Fruit fly (Drosophila melanogaster): ENCODE measurements around the gene CG45072.

CG45072 gene

dm6 chr3R:30091795-30092699, 31.0 kb downstream of the CG45072 start:
- TF ChIP-seq CG15710 (tag; optimal IDR thresholded peaks at IDR 0.05) (no peak), EcR (GFP tag; optimal IDR thresholded peaks at IDR 0.05) (no peak), CG13204 (GFP tag; optimal IDR thresholded peaks at IDR 0.05) (no peak), CG9948 (tag; optimal IDR thresholded peaks at IDR 0.05) (no peak)

DNA sequence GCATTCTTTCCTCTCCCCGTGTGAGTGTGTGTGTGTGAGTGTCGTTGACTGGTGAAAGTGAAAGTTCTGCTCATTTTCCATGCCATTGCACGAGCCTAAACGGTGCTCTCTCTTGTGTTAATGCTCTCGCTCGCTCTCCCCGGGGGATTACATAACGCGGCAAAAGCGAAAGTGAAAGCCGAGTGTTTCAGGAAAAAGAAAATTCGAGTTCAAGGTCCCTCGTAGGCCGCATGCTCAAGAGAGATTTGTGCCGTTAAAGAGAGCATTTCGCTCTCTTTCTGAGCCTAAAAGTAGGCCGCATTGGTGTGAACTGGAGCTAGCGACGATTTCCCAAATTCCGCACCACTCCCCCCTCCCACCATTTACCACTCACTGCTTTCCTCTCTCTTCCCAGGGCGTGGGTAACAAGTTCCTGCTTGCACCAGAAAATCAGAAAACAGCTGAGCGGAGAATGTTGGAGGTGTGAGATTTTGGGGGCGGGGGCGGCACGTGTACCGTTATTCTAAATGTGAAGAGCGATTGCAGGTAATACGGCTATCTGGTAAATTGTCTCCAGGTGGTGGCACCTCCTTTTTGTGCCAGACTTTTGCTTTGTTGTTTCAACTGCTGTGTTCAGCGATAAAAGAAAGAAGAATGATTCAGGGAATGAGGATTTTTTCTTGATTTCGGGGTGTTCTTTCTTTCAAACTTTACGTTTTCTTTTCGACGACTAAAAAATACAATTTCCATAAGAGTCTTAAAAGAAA, 32.6 kb downstream of the CG45072 start:
- TF ChIP-seq Snoo (tag; optimal IDR thresholded peaks at IDR 0.05), result no peak
- peak; percentile 27 for TF ChIP-seq gl (tag; optimal IDR thresholded peaks at IDR 0.05)
- peak; percentile 17 for TF ChIP-seq CG15710 (tag; optimal IDR thresholded peaks at IDR 0.05)
- 0 out of 3 replicates have a peak, but pooled peaks have one; percentile 41 for TF ChIP-seq CG4496 (GFP tag; IDR thresholded peaks at IDR 0.05)
- TF ChIP-seq D1 (tag; optimal IDR thresholded peaks at IDR 0.05), result no peak
- peak; percentile 47 for TF ChIP-seq CG14655 (GFP tag; optimal IDR thresholded peaks at IDR 0.05)
- TF ChIP-seq CG8301 (tag; optimal IDR thresholded peaks at IDR 0.05), result peak; percentile 17
- TF ChIP-seq Pif1B (GFP tag; optimal IDR thresholded peaks at IDR 0.05), result peak; percentile 5
- no peak for TF ChIP-seq Ets98B (GFP tag; IDR thresholded peaks at IDR 0.05)
- TF ChIP-seq CG32121 (GFP tag; IDR thresholded peaks at IDR 0.05), result no peak
- TF ChIP-seq CG12605 (GFP tag; IDR thresholded peaks at IDR 0.05), result no peak
- TF ChIP-seq rn (GFP tag; IDR thresholded peaks at IDR 0.05), result no peak
- TF ChIP-seq CG34367 (tag; optimal IDR thresholded peaks at IDR 0.05), result no peak
- no peak for TF ChIP-seq CG10348 (GFP tag; IDR thresholded peaks at IDR 0.05)
- TF ChIP-seq CG9948 (tag; optimal IDR thresholded peaks at IDR 0.05), result no peak
- TF ChIP-seq Pif1A (GFP tag; optimal IDR thresholded peaks at IDR 0.05), result peak; percentile 20
- TF ChIP-seq CG13204 (GFP tag; optimal IDR thresholded peaks at IDR 0.05), result no peak
- peak; percentile 83 for TF ChIP-seq EcR (GFP tag; optimal IDR thresholded peaks at IDR 0.05)
- TF ChIP-seq CG17806 (tag; optimal IDR thresholded peaks at IDR 0.05), result no peak
- peak; percentile 30 for TF ChIP-seq CG8159 (tag; optimal IDR thresholded peaks at IDR 0.05)
- TF ChIP-seq fd96Ca (GFP tag; IDR thresholded peaks at IDR 0.05), result peak; percentile 22; the same call in 1 of the 3 replicates

dm6 chr3R:30084137-30084536, 38.9 kb downstream of the CG45072 start:
- TF ChIP-seq CG15710 (tag; optimal IDR thresholded peaks at IDR 0.05), result no peak
- TF ChIP-seq CG13204 (GFP tag; optimal IDR thresholded peaks at IDR 0.05), result no peak
- no peak for TF ChIP-seq fd96Ca (GFP tag; IDR thresholded peaks at IDR 0.05)
- no peak for TF ChIP-seq Ets98B (GFP tag; IDR thresholded peaks at IDR 0.05)
- TF ChIP-seq CG34367 (tag; optimal IDR thresholded peaks at IDR 0.05), result no peak
- TF ChIP-seq Pif1B (GFP tag; optimal IDR thresholded peaks at IDR 0.05), result no peak
- no peak for TF ChIP-seq CG9948 (tag; optimal IDR thresholded peaks at IDR 0.05)
- TF ChIP-seq CG12605 (GFP tag; IDR thresholded peaks at IDR 0.05), result no peak
- TF ChIP-seq D1 (tag; optimal IDR thresholded peaks at IDR 0.05), result no peak
- no peak for TF ChIP-seq CG8301 (tag; optimal IDR thresholded peaks at IDR 0.05)
- TF ChIP-seq CG10348 (GFP tag; IDR thresholded peaks at IDR 0.05), result no peak
- TF ChIP-seq CG17806 (tag; optimal IDR thresholded peaks at IDR 0.05), result no peak
- no peak for TF ChIP-seq CG4496 (GFP tag; IDR thresholded peaks at IDR 0.05)
- TF ChIP-seq CG8159 (tag; optimal IDR thresholded peaks at IDR 0.05), result no peak
- no peak for TF ChIP-seq rn (GFP tag; IDR thresholded peaks at IDR 0.05)
- no peak for TF ChIP-seq Pif1A (GFP tag; optimal IDR thresholded peaks at IDR 0.05)

DNA sequence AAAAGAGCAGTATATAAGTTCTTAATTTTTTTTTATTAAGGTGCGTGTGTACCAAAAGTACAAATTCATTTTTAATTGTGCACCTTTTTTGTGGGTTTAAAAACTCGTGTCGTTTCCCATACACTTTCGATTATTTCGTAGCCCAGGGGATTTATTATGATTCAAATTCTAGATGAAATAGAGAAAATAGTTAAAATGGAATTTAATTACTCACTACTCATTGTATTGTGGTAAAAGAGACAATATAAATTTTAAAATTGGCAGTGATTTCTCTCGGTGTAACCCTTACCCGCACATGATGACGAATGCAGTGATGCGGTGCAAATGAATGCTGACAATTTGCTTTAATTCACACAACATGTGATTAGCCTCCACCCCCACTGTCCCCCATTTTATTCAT, 39.8 kb downstream of the CG45072 start:
- no peak for TF ChIP-seq CG8301 (tag; optimal IDR thresholded peaks at IDR 0.05)
- no peak for TF ChIP-seq Snoo (tag; optimal IDR thresholded peaks at IDR 0.05)
- TF ChIP-seq D1 (tag; optimal IDR thresholded peaks at IDR 0.05), result no peak
- TF ChIP-seq CG12605 (GFP tag; IDR thresholded peaks at IDR 0.05), result no peak
- TF ChIP-seq fd96Ca (GFP tag; IDR thresholded peaks at IDR 0.05), result no peak
- TF ChIP-seq gl (tag; optimal IDR thresholded peaks at IDR 0.05), result no peak
- no peak for TF ChIP-seq CG9948 (tag; optimal IDR thresholded peaks at IDR 0.05)
- TF ChIP-seq Ets98B (GFP tag; IDR thresholded peaks at IDR 0.05), result no peak
- TF ChIP-seq Pif1A (GFP tag; optimal IDR thresholded peaks at IDR 0.05), result peak; percentile 13
- no peak for TF ChIP-seq CG15710 (tag; optimal IDR thresholded peaks at IDR 0.05)
- no peak for TF ChIP-seq CG4496 (GFP tag; IDR thresholded peaks at IDR 0.05)
- no peak for TF ChIP-seq CG13204 (GFP tag; optimal IDR thresholded peaks at IDR 0.05)
- TF ChIP-seq CG8159 (tag; optimal IDR thresholded peaks at IDR 0.05), result peak; percentile 23
- TF ChIP-seq CG32121 (GFP tag; IDR thresholded peaks at IDR 0.05), result no peak
- no peak for TF ChIP-seq CG34367 (tag; optimal IDR thresholded peaks at IDR 0.05)
- no peak for TF ChIP-seq Pif1B (GFP tag; optimal IDR thresholded peaks at IDR 0.05)

DNA sequence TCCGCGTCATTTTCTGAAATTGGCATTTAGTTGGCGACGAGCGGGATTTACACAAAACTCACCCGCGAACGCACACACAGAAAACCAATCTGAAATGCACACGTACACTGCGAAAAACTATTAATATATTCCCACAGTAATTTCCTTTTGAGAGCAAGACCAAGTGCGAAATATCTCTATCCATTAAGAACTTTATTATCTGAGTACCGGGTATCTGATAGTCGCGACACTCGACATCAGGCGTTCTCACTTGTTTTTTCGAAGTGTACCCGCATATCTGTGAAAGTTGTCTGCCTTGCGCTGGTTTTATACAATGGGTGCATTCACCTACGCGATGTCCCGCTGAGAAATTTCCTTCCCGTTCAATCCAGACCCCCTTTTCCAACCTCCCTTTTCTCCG, 47.0 kb downstream of the CG45072 start:
- peak; percentile 52 for TF ChIP-seq Ets98B (GFP tag; IDR thresholded peaks at IDR 0.05)
- TF ChIP-seq EcR (GFP tag; optimal IDR thresholded peaks at IDR 0.05), result peak; percentile 53
- no peak for TF ChIP-seq rn (GFP tag; IDR thresholded peaks at IDR 0.05)
- no peak for TF ChIP-seq Pif1B (GFP tag; optimal IDR thresholded peaks at IDR 0.05)
- peak; percentile 66 for TF ChIP-seq CG15710 (tag; optimal IDR thresholded peaks at IDR 0.05)
- TF ChIP-seq Pif1A (GFP tag; optimal IDR thresholded peaks at IDR 0.05), result peak; percentile 17
- TF ChIP-seq CG32121 (GFP tag; IDR thresholded peaks at IDR 0.05), result no peak
- TF ChIP-seq CG4496 (GFP tag; IDR thresholded peaks at IDR 0.05), result peak; percentile 63; the same call in 1 of the 3 replicates
- peak; percentile 56 for TF ChIP-seq CG9948 (tag; optimal IDR thresholded peaks at IDR 0.05)
- peak; percentile 57 for TF ChIP-seq CG8159 (tag; optimal IDR thresholded peaks at IDR 0.05)
- peak; percentile 53 for TF ChIP-seq CG34367 (tag; optimal IDR thresholded peaks at IDR 0.05)
- no peak; the same call in 1 of the 2 replicates for TF ChIP-seq CG10348 (GFP tag; IDR thresholded peaks at IDR 0.05)
- peak; percentile 56 for TF ChIP-seq Snoo (tag; optimal IDR thresholded peaks at IDR 0.05)
- peak; percentile 72 for TF ChIP-seq CG14655 (GFP tag; optimal IDR thresholded peaks at IDR 0.05)
- TF ChIP-seq CG17806 (tag; optimal IDR thresholded peaks at IDR 0.05), result peak; percentile 51
- peak; percentile 82 for TF ChIP-seq fd96Ca (GFP tag; IDR thresholded peaks at IDR 0.05)
- TF ChIP-seq CG8301 (tag; optimal IDR thresholded peaks at IDR 0.05), result peak; percentile 69
